Worm (Caenorhabditis elegans): ENCODE measurements around the gene mrp-6.
A peak's percentile ranks its signal among the peaks of the same experiment; 100 is the strongest.

- TF ChIP-seq nhr-41 (GFP tag; IDR thresholded peaks at IDR 0.05) (0 out of 2 replicates have a peak, but pooled peaks have one; percentile 68), ama-1 (optimal IDR thresholded peaks at IDR 0.05) (no peak), lin-39 (tag; optimal IDR thresholded peaks at IDR 0.05) (no peak), nhr-28 (tag; optimal IDR thresholded peaks at IDR 0.05) (no peak), unc-130 (GFP tag; optimal IDR thresholded peaks at IDR 0.05) (no peak), T26A8.4 (GFP tag; IDR thresholded peaks at IDR 0.05) (peak; percentile 70), nhr-42 (GFP tag; IDR thresholded peaks at IDR 0.05) (peak; percentile 7), mdt-29 (GFP tag; IDR thresholded peaks at IDR 0.05) (peak; percentile 48)
These were observed 38.7 kb downstream of the mrp-6 start for ce11 chrX:4147600-4148448.

Measured in whole organism, L4 larva.